Worm (Caenorhabditis elegans) whole organism, dauer: Measurements from ENCODE around the gene tag-153.

Experiments
- unc-62 ChIP-seq: sonication (generic microtip); optimal IDR thresholded peaks from 2 replicates; lab custom pipeline; 2017; ENCODE audit warnings: missing biosample characterization, missing genetic modification reagents, missing genetic modification characterization

The tag-153 gene

ce11 chrV:9322886-9323285 lies at the start of gene tag-153:
Gene tag-153, plus strand, starts transcription at chrV:9323085.
- no peak for TF ChIP-seq unc-62 (GFP tag; lab: Kevin White, UChicago)

- TF ChIP-seq unc-62 (GFP tag; lab: Kevin White, UChicago) = no peak
Measured at ce11 chrV:9273587-9273986, 49.3 kb upstream of the tag-153 start.

ce11 chrV:9274127-9275042 lies 48.5 kb upstream of the tag-153 start:
- TF ChIP-seq unc-62 (GFP tag; lab: Kevin White, UChicago) = no peak

- no peak for TF ChIP-seq unc-62 (GFP tag; lab: Kevin White, UChicago)
Measured at ce11 chrV:9282110-9282509, 40.8 kb upstream of the tag-153 start, which contains the start of gene hlh-10. Gene hlh-10, minus strand, starts transcription at chrV:9282210.

- no peak for TF ChIP-seq unc-62 (GFP tag; lab: Kevin White, UChicago)
Measured at ce11 chrV:9283452-9283851, 39.4 kb upstream of the tag-153 start.

ce11 chrV:9287460-9287859 lies 35.4 kb upstream of the tag-153 start, which contains the start of gene lron-2:
Gene lron-2, minus strand, starts transcription at chrV:9287560.
- TF ChIP-seq unc-62 (GFP tag; lab: Kevin White, UChicago) = no peak

ce11 chrV:9291919-9292318 lies 31.0 kb upstream of the tag-153 start, which contains the start of gene ZK682.7:
Gene ZK682.7, minus strand, starts transcription at chrV:9292165.
- TF ChIP-seq unc-62 (GFP tag; lab: Kevin White, UChicago) = no peak

- TF ChIP-seq unc-62 (GFP tag; lab: Kevin White, UChicago) = no peak
Measured at ce11 chrV:9293359-9293758, 29.5 kb upstream of the tag-153 start.

- no peak for TF ChIP-seq unc-62 (GFP tag; lab: Kevin White, UChicago)
Measured at ce11 chrV:9295581-9295980, 27.3 kb upstream of the tag-153 start.

ce11 chrV:9297332-9297731 lies 25.6 kb upstream of the tag-153 start, which contains the start of gene F44A2.5:
Gene F44A2.5, plus strand, starts transcription at chrV:9297632.
- TF ChIP-seq unc-62 (GFP tag; lab: Kevin White, UChicago) = no peak

- TF ChIP-seq unc-62 (GFP tag; lab: Kevin White, UChicago) = no peak
Measured at ce11 chrV:9303026-9303425, 19.9 kb upstream of the tag-153 start, which contains the start of gene nhr-39. Gene nhr-39, plus strand, starts transcription at chrV:9303326.

- TF ChIP-seq unc-62 (GFP tag; lab: Kevin White, UChicago) = no peak
Measured at ce11 chrV:9305116-9305515, 17.8 kb upstream of the tag-153 start, which contains the start of gene F44A2.3. Gene F44A2.3, plus strand, starts transcription at chrV:9305416.

ce11 chrV:9312377-9312776 lies 10.5 kb upstream of the tag-153 start:
- no peak for TF ChIP-seq unc-62 (GFP tag; lab: Kevin White, UChicago)

- TF ChIP-seq unc-62 (GFP tag; lab: Kevin White, UChicago) = no peak
Measured at ce11 chrV:9314408-9314807, 8.5 kb upstream of the tag-153 start.

ce11 chrV:9316970-9317369 lies 5.9 kb upstream of the tag-153 start:
- TF ChIP-seq unc-62 (GFP tag; lab: Kevin White, UChicago) = no peak

- TF ChIP-seq unc-62 (GFP tag; lab: Kevin White, UChicago) = no peak
Measured at ce11 chrV:9318046-9318445, 4.8 kb upstream of the tag-153 start, which contains the start of gene kvs-3. Gene kvs-3, plus strand, starts transcription at chrV:9318311.
